Fruit fly (Drosophila melanogaster) whole organism, embryonic: ENCODE results near the gene Galphai.
A peak's percentile ranks its signal among the peaks of the same experiment; 100 is the strongest.

ENCODE experiments used
- Bdp1 ChIP-seq: fragments of 200-800 bp; sonication (Bioruptor generic); optimal IDR thresholded peaks from 3 replicates; lab custom pipeline; 2016; ENCODE audit warnings: missing biosample characterization, missing genetic modification characterization
- CG10274 ChIP-seq: fragments of 200-800 bp; sonication (Bioruptor generic); optimal IDR thresholded peaks from 3 replicates; lab custom pipeline; 2017; ENCODE audit warnings: missing biosample characterization, mild to moderate bottlenecking, missing genetic modification characterization
- CG11560 ChIP-seq: fragments of 200-800 bp; sonication (Bioruptor generic); IDR thresholded peaks from 3 replicates; pipeline ENCODE4 v1.3.6; 2022; ENCODE audit warnings: missing biosample characterization, missing genetic modification characterization
- CG12236 ChIP-seq: fragments of 200-800 bp; sonication (Bioruptor generic); optimal IDR thresholded peaks from 2 replicates; lab custom pipeline; 2016; ENCODE audit warnings: missing biosample characterization, missing genetic modification characterization
- CG12769 ChIP-seq: fragments of 200-800 bp; sonication (Bioruptor generic); optimal IDR thresholded peaks from 2 replicates; lab custom pipeline; 2019; ENCODE audit warnings: missing biosample characterization, mild to moderate bottlenecking, missing genetic modification characterization, moderate library complexity
- CG13287 ChIP-seq: fragments of 200-800 bp; sonication (Bioruptor generic); IDR thresholded peaks from 2 replicates; pipeline ENCODE4 v1.3.6; 2022; ENCODE audit warnings: missing biosample characterization, missing genetic modification characterization; ENCODE audit not compliant: partially characterized antibody
- CG14667 ChIP-seq: fragments of 200-800 bp; sonication (Bioruptor generic); IDR thresholded peaks from 2 replicates; pipeline ENCODE4 v1.3.6; 2022; ENCODE audit warnings: missing biosample characterization, missing genetic modification characterization
- CG15696 ChIP-seq: fragments of 200-800 bp; sonication (Bioruptor generic); optimal IDR thresholded peaks from 2 replicates; lab custom pipeline; 2019; ENCODE audit warnings: missing biosample characterization, mild to moderate bottlenecking, missing genetic modification characterization, moderate library complexity
- CG16815 ChIP-seq: fragments of 200-800 bp; sonication (Bioruptor generic); optimal IDR thresholded peaks from 3 replicates; lab custom pipeline; 2017; ENCODE audit warnings: missing biosample characterization, mild to moderate bottlenecking, missing genetic modification characterization
- CG17186 ChIP-seq: fragments of 200-800 bp; sonication (Bioruptor generic); optimal IDR thresholded peaks from 3 replicates; lab custom pipeline; 2017; ENCODE audit warnings: missing biosample characterization, missing genetic modification reagents, missing genetic modification characterization
- CG17359 ChIP-seq: fragments of 200-800 bp; sonication (Bioruptor generic); optimal IDR thresholded peaks from 3 replicates; lab custom pipeline; 2018; ENCODE audit warnings: missing biosample characterization, mild to moderate bottlenecking, missing genetic modification characterization, moderate library complexity
- CG17912 ChIP-seq: fragments of 200-800 bp; sonication (Bioruptor generic); optimal IDR thresholded peaks from 2 replicates; lab custom pipeline; 2018; ENCODE audit warnings: missing biosample characterization, mild to moderate bottlenecking, missing genetic modification characterization
- CG18619 ChIP-seq: fragments of 200-800 bp; sonication (Bioruptor generic); optimal IDR thresholded peaks from 3 replicates; lab custom pipeline; 2017; ENCODE audit warnings: missing biosample characterization, mild to moderate bottlenecking, missing genetic modification characterization
- CG18764 ChIP-seq: fragments of 200-800 bp; sonication (Bioruptor generic); optimal IDR thresholded peaks from 3 replicates; lab custom pipeline; 2016; ENCODE audit warnings: missing biosample characterization, missing genetic modification characterization
- CG32772 ChIP-seq: fragments of 200-800 bp; sonication (Bioruptor generic); IDR thresholded peaks from 2 replicates; pipeline ENCODE4 v1.3.6; 2022; ENCODE audit warnings: missing biosample characterization, missing genetic modification characterization
- CG34422 ChIP-seq: fragments of 200-800 bp; sonication (Bioruptor generic); IDR thresholded peaks from 3 replicates; pipeline ENCODE4 v1.3.6; 2022; ENCODE audit warnings: missing biosample characterization, missing genetic modification characterization
- CG4617 ChIP-seq: fragments of 200-800 bp; sonication (Bioruptor generic); optimal IDR thresholded peaks from 3 replicates; lab custom pipeline; 2016; ENCODE audit warnings: missing biosample characterization, missing genetic modification characterization, borderline replicate concordance
- CG6654 ChIP-seq: fragments of 200-800 bp; sonication (Bioruptor generic); optimal IDR thresholded peaks from 2 replicates; lab custom pipeline; 2017; ENCODE audit warnings: missing biosample characterization, mild to moderate bottlenecking, missing genetic modification characterization
- CG6689 ChIP-seq: fragments of 200-800 bp; sonication (Bioruptor generic); IDR thresholded peaks from 2 replicates; pipeline ENCODE4 v1.3.6; 2022; ENCODE audit warnings: missing biosample characterization, missing genetic modification characterization
- CG8089 ChIP-seq: fragments of 200-800 bp; sonication (Bioruptor generic); optimal IDR thresholded peaks from 3 replicates; lab custom pipeline; 2016; ENCODE audit warnings: missing biosample characterization, missing genetic modification characterization
- CG8281 ChIP-seq: fragments of 200-800 bp; sonication (Bioruptor generic); optimal IDR thresholded peaks from 2 replicates; lab custom pipeline; 2018; ENCODE audit warnings: missing biosample characterization, mild to moderate bottlenecking, missing genetic modification characterization, moderate library complexity
- D19B ChIP-seq: fragments of 200-800 bp; sonication (Bioruptor generic); optimal IDR thresholded peaks from 2 replicates; lab custom pipeline; 2017; ENCODE audit warnings: missing biosample characterization, mild to moderate bottlenecking, missing genetic modification characterization
- Dip3 ChIP-seq: fragments of 200-800 bp; sonication (Bioruptor generic); optimal IDR thresholded peaks from 3 replicates; lab custom pipeline; 2016; ENCODE audit warnings: missing biosample characterization, missing genetic modification characterization
- Doc2 ChIP-seq: fragments of 200-800 bp; sonication (Bioruptor generic); IDR thresholded peaks from 2 replicates; pipeline ENCODE4 v1.3.6; 2022; ENCODE audit warnings: missing biosample characterization, missing genetic modification characterization
- H2.0 ChIP-seq: fragments of 200-800 bp; sonication (Bioruptor generic); IDR thresholded peaks from 2 replicates; pipeline ENCODE4 v1.3.6; 2022; ENCODE audit warnings: missing biosample characterization, missing genetic modification characterization
- HLH54F ChIP-seq: fragments of 200-800 bp; sonication (Bioruptor generic); optimal IDR thresholded peaks from 3 replicates; lab custom pipeline; 2016; ENCODE audit warnings: missing biosample characterization, missing genetic modification characterization
- Nf-YC ChIP-seq: fragments of 200-800 bp; optimal IDR thresholded peaks from 3 replicates; lab custom pipeline; 2019; ENCODE audit warnings: missing biosample characterization, mild to moderate bottlenecking, missing genetic modification characterization, moderate library complexity
- Oli ChIP-seq: fragments of 200-800 bp; sonication (Bioruptor generic); optimal IDR thresholded peaks from 2 replicates; lab custom pipeline; 2018; ENCODE audit warnings: missing biosample characterization, mild to moderate bottlenecking, missing genetic modification characterization, moderate library complexity
- PHDP ChIP-seq: fragments of 200-800 bp; sonication (Bioruptor generic); optimal IDR thresholded peaks from 3 replicates; lab custom pipeline; 2018; ENCODE audit warnings: missing biosample characterization, mild to moderate bottlenecking, missing genetic modification characterization, moderate library complexity
- Scr ChIP-seq: fragments of 200-800 bp; sonication (Bioruptor generic); IDR thresholded peaks from 2 replicates; pipeline ENCODE4 v1.3.6; 2022; ENCODE audit warnings: missing biosample characterization, missing genetic modification characterization; ENCODE audit not compliant: partially characterized antibody
- Ssrp ChIP-seq: fragments of 200-800 bp; sonication (Bioruptor generic); optimal IDR thresholded peaks from 2 replicates; lab custom pipeline; 2018; ENCODE audit warnings: missing biosample characterization, mild to moderate bottlenecking, missing genetic modification characterization, moderate library complexity
- TFAM ChIP-seq: fragments of 200-800 bp; sonication (Bioruptor generic); optimal IDR thresholded peaks from 2 replicates; lab custom pipeline; 2017; ENCODE audit warnings: missing biosample characterization, missing genetic modification characterization, inconsistent platforms
- ara ChIP-seq: fragments of 200-800 bp; sonication (Bioruptor generic); IDR thresholded peaks from 2 replicates; pipeline ENCODE4 v1.3.6; 2022; ENCODE audit warnings: missing biosample characterization, missing genetic modification characterization
- chinmo ChIP-seq: fragments of 200-800 bp; sonication (Bioruptor generic); IDR thresholded peaks from 4 replicates; pipeline ENCODE4 v1.3.6; 2022; ENCODE audit warnings: missing biosample characterization, missing genetic modification characterization; ENCODE audit not compliant: partially characterized antibody
- corto ChIP-seq: fragments of 200-800 bp; sonication (Bioruptor generic); optimal IDR thresholded peaks from 2 replicates; lab custom pipeline; 2016; ENCODE audit warnings: missing biosample characterization, mild to moderate bottlenecking, missing genetic modification characterization, moderate library complexity
- crol ChIP-seq: fragments of 200-800 bp; sonication (Bioruptor generic); IDR thresholded peaks from 2 replicates; pipeline ENCODE4 v1.3.6; 2022; ENCODE audit warnings: missing biosample characterization, missing genetic modification characterization
- danr ChIP-seq: fragments of 200-800 bp; sonication (Bioruptor generic); IDR thresholded peaks from 2 replicates; pipeline ENCODE4 v1.3.6; 2022; ENCODE audit warnings: missing biosample characterization, missing genetic modification characterization
- dpn ChIP-seq, 2 experiments: fragments of 200-800 bp; sonication (Bioruptor generic); optimal IDR thresholded peaks; 3 replicates each; lab custom pipeline; 2016; ENCODE audit warnings: missing biosample characterization in 2 of 2, missing genetic modification characterization in 2 of 2
- emc ChIP-seq: fragments of 200-800 bp; sonication (Bioruptor generic); optimal IDR thresholded peaks from 2 replicates; lab custom pipeline; 2016; ENCODE audit warnings: missing biosample characterization, missing genetic modification characterization
- exex ChIP-seq: fragments of 200-800 bp; sonication (Bioruptor generic); optimal IDR thresholded peaks from 4 replicates; lab custom pipeline; 2018; ENCODE audit warnings: missing biosample characterization, mild to moderate bottlenecking, missing genetic modification characterization, moderate library complexity
- eyg ChIP-seq: fragments of 200-800 bp; sonication (Bioruptor generic); optimal IDR thresholded peaks from 3 replicates; lab custom pipeline; 2016; ENCODE audit warnings: missing biosample characterization, missing genetic modification characterization
- pan ChIP-seq, 4 experiments: fragments of >200 bp in 3 of 4; fragments of 200-800 bp in 1 of 4; sonication (Bioruptor generic) in 1 of 4; optimal IDR thresholded peaks in 3 of 4; IDR thresholded peaks in 1 of 4; 2 replicates each; pipeline versions ENCODE4 v1.3.6 to Lab custom; 2017 to 2022; ENCODE audit warnings: missing biosample characterization in 2 of 4, missing genetic modification characterization in 2 of 4, mixed read lengths in 1 of 4
- pb ChIP-seq: fragments of 200-800 bp; sonication (Bioruptor generic); optimal IDR thresholded peaks from 3 replicates; lab custom pipeline; 2016; ENCODE audit warnings: missing biosample characterization, missing genetic modification characterization
- prd ChIP-seq, 3 experiments: fragments of >200 bp in 2 of 3; fragments of 200-800 bp in 1 of 3; sonication (Bioruptor generic) in 1 of 3; optimal IDR thresholded peaks in 2 of 3; IDR thresholded peaks in 1 of 3; 2 replicates in 2 of 3; 3 replicates in 1 of 3; pipeline versions ENCODE4 v1.3.6 to Lab custom; 2017 to 2022; ENCODE audit warnings: missing biosample characterization in 1 of 3, missing genetic modification characterization in 1 of 3
- row ChIP-seq: fragments of 200-800 bp; sonication (Bioruptor generic); IDR thresholded peaks from 3 replicates; pipeline ENCODE4 v1.3.6; 2022; ENCODE audit warnings: missing biosample characterization, missing genetic modification characterization
- seq ChIP-seq: fragments of 200-800 bp; sonication (Bioruptor generic); IDR thresholded peaks from 2 replicates; pipeline ENCODE4 v1.3.6; 2022; ENCODE audit warnings: missing biosample characterization, missing genetic modification characterization
- slbo ChIP-seq: fragments of 200-800 bp; sonication (Bioruptor generic); IDR thresholded peaks from 2 replicates; pipeline ENCODE4 v1.3.6; 2022; ENCODE audit warnings: missing biosample characterization, missing genetic modification characterization
- twi ChIP-seq: fragments of 200-800 bp; optimal IDR thresholded peaks from 2 replicates; lab custom pipeline; 2019; ENCODE audit warnings: missing biosample characterization, mild to moderate bottlenecking, missing genetic modification characterization, moderate library complexity
- unc-4 ChIP-seq: fragments of 200-800 bp; sonication (Bioruptor generic); IDR thresholded peaks from 2 replicates; pipeline ENCODE4 v1.3.6; 2022; ENCODE audit warnings: missing biosample characterization, missing genetic modification characterization; ENCODE audit not compliant: partially characterized antibody
- z ChIP-seq: fragments of 200-800 bp; sonication (Bioruptor generic); IDR thresholded peaks from 3 replicates; pipeline ENCODE4 v1.3.6; 2022; ENCODE audit warnings: missing biosample characterization, missing genetic modification characterization

Galphai gene

DNA sequence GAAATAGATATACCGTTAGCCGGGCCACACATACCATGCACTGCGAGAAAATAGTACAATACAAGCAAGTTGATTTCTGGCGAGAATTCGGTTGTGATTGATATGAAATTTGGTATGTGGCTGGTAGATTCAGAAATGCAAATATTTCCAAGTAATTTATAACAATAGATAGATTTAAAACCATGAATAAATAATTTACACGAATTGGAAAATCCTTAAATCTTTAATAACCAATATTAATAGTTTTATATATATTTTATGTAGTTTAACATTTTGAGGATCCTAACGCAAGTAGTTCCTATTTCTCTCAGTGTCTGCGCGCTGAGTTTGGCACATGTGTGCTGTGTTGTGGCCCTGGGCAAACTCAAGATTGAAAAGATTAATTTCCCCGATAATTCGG, 2.0 kb upstream of the Galphai start (continued):
- TF ChIP-seq CG11560 (tag; lab: Robert Waterston, UW) = no peak
- no peak for TF ChIP-seq Bdp1 (GFP tag; lab: Kevin White, UChicago)
- peak in 1 of 2 experiments; percentile 30 for TF ChIP-seq dpn (GFP tag; optimal IDR thresholded peaks at IDR 0.05; lab: Kevin White, UChicago)
- TF ChIP-seq danr (GFP tag; lab: Robert Waterston, UW) = no peak
- TF ChIP-seq eyg (GFP tag; lab: Kevin White, UChicago) = no peak
- no peak for TF ChIP-seq slbo (GFP tag; lab: Robert Waterston, UW)
- TF ChIP-seq Oli (tag; lab: Kevin White, UChicago) = peak; percentile 60
- no peak for TF ChIP-seq H2.0 (GFP tag; lab: Robert Waterston, UW)
- TF ChIP-seq Scr (GFP tag; lab: Robert Waterston, UW) = no peak
- peak; percentile 37 for TF ChIP-seq PHDP (tag; lab: Kevin White, UChicago)
- no peak for TF ChIP-seq HLH54F (GFP tag; lab: Kevin White, UChicago)
- TF ChIP-seq Nf-YC (tag; lab: Kevin White, UChicago) = no peak
- TF ChIP-seq CG6654 = no peak
- TF ChIP-seq seq (GFP tag; lab: Robert Waterston, UW) = no peak
- no peak for TF ChIP-seq CG17186 (GFP tag; lab: Kevin White, UChicago)
- no peak for TF ChIP-seq prd (optimal IDR thresholded peaks at IDR 0.05; lab: Kevin White, UChicago)
- TF ChIP-seq prd (GFP tag; IDR thresholded peaks at IDR 0.05; lab: Robert Waterston, UW) = peak; percentile 87; the same call in 2 of the 3 replicates
- 0 out of 2 replicates have a peak, but pooled peaks have one; percentile 16 for TF ChIP-seq CG14667
- peak; percentile 68 for TF ChIP-seq Ssrp (tag; lab: Kevin White, UChicago)
- TF ChIP-seq CG8089 (GFP tag; lab: Kevin White, UChicago) = no peak
- no peak for TF ChIP-seq pan (optimal IDR thresholded peaks at IDR 0.05; lab: Kevin White, UChicago)
- TF ChIP-seq pan (GFP tag; optimal IDR thresholded peaks at IDR 0.05 in 1 of 2, IDR thresholded peaks at IDR 0.05 in 1 of 2) = peak in 1 of 2 experiments; percentile 12
- TF ChIP-seq CG4617 (GFP tag; lab: Kevin White, UChicago) = no peak
- peak; percentile 50; the same call in 1 of the 2 replicates for TF ChIP-seq ara (GFP tag; lab: Robert Waterston, UW)
- TF ChIP-seq emc = no peak
- TF ChIP-seq exex (tag; lab: Kevin White, UChicago) = no peak
- TF ChIP-seq twi (tag; lab: Kevin White, UChicago) = peak; percentile 92
- TF ChIP-seq TFAM (GFP tag; lab: Kevin White, UChicago) = no peak
- no peak for TF ChIP-seq crol (GFP tag; lab: Robert Waterston, UW)
- TF ChIP-seq CG17912 (GFP tag; lab: Kevin White, UChicago) = no peak
- no peak for TF ChIP-seq CG10274
- TF ChIP-seq CG13287 (GFP tag; lab: Robert Waterston, UW) = no peak
- TF ChIP-seq CG12769 = no peak
- TF ChIP-seq row (GFP tag; lab: Robert Waterston, UW) = peak; percentile 52
- peak; percentile 62 for TF ChIP-seq CG16815 (GFP tag; lab: Kevin White, UChicago)
- TF ChIP-seq Dip3 (GFP tag; lab: Kevin White, UChicago) = no peak
- TF ChIP-seq CG8281 (tag; lab: Kevin White, UChicago) = no peak
- no peak for TF ChIP-seq CG18764 (GFP tag; lab: Kevin White, UChicago)
- TF ChIP-seq CG18619 (GFP tag; lab: Kevin White, UChicago) = peak; percentile 36
- no peak for TF ChIP-seq D19B (GFP tag; lab: Kevin White, UChicago)
- no peak for TF ChIP-seq CG34422 (GFP tag; lab: Robert Waterston, UW)
- peak; percentile 10 for TF ChIP-seq CG17359 (tag; lab: Kevin White, UChicago)
- TF ChIP-seq z (GFP tag; lab: Robert Waterston, UW) = no peak
- TF ChIP-seq CG32772 (GFP tag; lab: Robert Waterston, UW) = no peak
- TF ChIP-seq unc-4 = no peak
- TF ChIP-seq pb (GFP tag; lab: Kevin White, UChicago) = no peak
- TF ChIP-seq chinmo (GFP tag; lab: Robert Waterston, UW) = no peak
- peak; percentile 85 for TF ChIP-seq CG15696 (tag; lab: Kevin White, UChicago)
- no peak for TF ChIP-seq CG12236 (GFP tag; lab: Kevin White, UChicago)
- peak; percentile 64; the same call in 1 of the 2 replicates for TF ChIP-seq CG6689 (GFP tag; lab: Robert Waterston, UW)
- no peak for TF ChIP-seq corto (GFP tag; lab: Kevin White, UChicago)
- TF ChIP-seq Doc2 (GFP tag; lab: Robert Waterston, UW) = no peak
